Fruit fly (Drosophila melanogaster): ENCODE measurements around the gene Cad96Ca.
A peak's percentile ranks its signal among the peaks of the same experiment; 100 is the strongest.

The Cad96Ca gene

dm6 chr3R:25205413-25205977 is 2.6 kb downstream of the Cad96Ca start:
- TF ChIP-seq vvl (GFP tag; IDR thresholded peaks at IDR 0.05) (0 out of 2 replicates have a peak, but pooled peaks have one; percentile 6), sisA (GFP tag; IDR thresholded peaks at IDR 0.05) (no peak), hb (GFP tag; IDR thresholded peaks at IDR 0.05; ENCODE audit: partially characterized antibody) (no peak), CG14014 (GFP tag; IDR thresholded peaks at IDR 0.05) (no peak), Med (GFP tag) (peak; percentile 68), mirr (GFP tag; optimal IDR thresholded peaks at IDR 0.05) (peak; percentile 62), CG13894 (tag; optimal IDR thresholded peaks at IDR 0.05) (peak; percentile 82), nom (GFP tag; optimal IDR thresholded peaks at IDR 0.05) (peak; percentile 7), hkb (optimal IDR thresholded peaks at IDR 0.05) (no peak), hkb (GFP tag; IDR thresholded peaks at IDR 0.05) (0 out of 2 replicates have a peak, but pooled peaks have one; percentile 17), amos (GFP tag; IDR thresholded peaks at IDR 0.05; ENCODE audit: partially characterized antibody) (0 out of 2 replicates have a peak, but pooled peaks have one; percentile 13), Hr78 (GFP tag; optimal IDR thresholded peaks at IDR 0.05) (no peak), vnd (GFP tag; IDR thresholded peaks at IDR 0.05; ENCODE audit: partially characterized antibody) (no peak), cg (GFP tag; optimal IDR thresholded peaks at IDR 0.05) (peak; percentile 66), Camta (GFP tag; optimal IDR thresholded peaks at IDR 0.05) (no peak), CG3163 (GFP tag; optimal IDR thresholded peaks at IDR 0.05) (no peak), HmgD (GFP tag; optimal IDR thresholded peaks at IDR 0.05) (no peak), sd (tag; optimal IDR thresholded peaks at IDR 0.05) (peak; percentile 38), Eip74EF (GFP tag; optimal IDR thresholded peaks at IDR 0.05) (peak in 1 of 2 experiments; percentile 38), CG12769 (tag; optimal IDR thresholded peaks at IDR 0.05) (peak; percentile 37), D (optimal IDR thresholded peaks at IDR 0.05) (no peak), D (GFP tag; optimal IDR thresholded peaks at IDR 0.05) (no peak), cato (GFP tag; optimal IDR thresholded peaks at IDR 0.05; ENCODE audit: borderline replicate concordance) (no peak), pros (GFP tag; optimal IDR thresholded peaks at IDR 0.05) (peak; percentile 2), CG13287 (GFP tag; IDR thresholded peaks at IDR 0.05; ENCODE audit: partially characterized antibody) (peak; percentile 24; the same call in 1 of the 2 replicates), usp (GFP tag; optimal IDR thresholded peaks at IDR 0.05) (no peak), CG13296 (GFP tag; optimal IDR thresholded peaks at IDR 0.05) (no peak), chinmo (GFP tag; IDR thresholded peaks at IDR 0.05; ENCODE audit: partially characterized antibody) (peak; percentile 88; the same call in 2 of the 4 replicates), CG7271 (tag; optimal IDR thresholded peaks at IDR 0.05) (no peak), lbe (GFP tag; optimal IDR thresholded peaks at IDR 0.05) (peak; percentile 45), ftz-f1 (GFP tag; optimal IDR thresholded peaks at IDR 0.05) (peak; percentile 73), ab (GFP tag; optimal IDR thresholded peaks at IDR 0.05) (no peak), abd-A (tag; optimal IDR thresholded peaks at IDR 0.05) (peak; percentile 62), insv (GFP tag; optimal IDR thresholded peaks at IDR 0.05) (no peak), Sox100B (GFP tag; optimal IDR thresholded peaks at IDR 0.05) (no peak), sug (tag; optimal IDR thresholded peaks at IDR 0.05) (no peak), CG10543 (GFP tag; optimal IDR thresholded peaks at IDR 0.05) (peak; percentile 63)

- TF ChIP-seq eyg (GFP tag; optimal IDR thresholded peaks at IDR 0.05) (no peak), CG13287 (GFP tag; IDR thresholded peaks at IDR 0.05; ENCODE audit: partially characterized antibody) (no peak), CG16779 (GFP tag; IDR thresholded peaks at IDR 0.05) (0 out of 2 replicates have a peak, but pooled peaks have one; percentile 44), ewg (GFP tag; optimal IDR thresholded peaks at IDR 0.05) (peak; percentile 78), CG8388 (GFP tag; optimal IDR thresholded peaks at IDR 0.05) (no peak), dan (GFP tag; IDR thresholded peaks at IDR 0.05) (0 out of 2 replicates have a peak, but pooled peaks have one; percentile 11), aop (GFP tag; IDR thresholded peaks at IDR 0.05) (no peak), amos (GFP tag; IDR thresholded peaks at IDR 0.05; ENCODE audit: partially characterized antibody) (0 out of 2 replicates have a peak, but pooled peaks have one; percentile 4), CG11504 (tag; optimal IDR thresholded peaks at IDR 0.05) (peak; percentile 46), fd102C (GFP tag; optimal IDR thresholded peaks at IDR 0.05) (no peak), zen (tag; optimal IDR thresholded peaks at IDR 0.05) (peak; percentile 41), Trl (optimal IDR thresholded peaks at IDR 0.05) (peak in 1 of 2 experiments; percentile 27), Trl (GFP tag; optimal IDR thresholded peaks at IDR 0.05) (no peak), sim (GFP tag; IDR thresholded peaks at IDR 0.05) (no peak), CG18262 (tag; optimal IDR thresholded peaks at IDR 0.05) (no peak)
These were observed 8.7 kb downstream of the Cad96Ca start, which contains the start of gene CG13654 for dm6 chr3R:25199321-25199868. CG13654 (plus strand) TSS chr3R:25199818.
